Worm (Caenorhabditis elegans) whole organism, L4 larva: ENCODE results near the gene C09G9.8.

Experiments
- F10B5.3 ChIP-seq: sonication (generic microtip); optimal IDR thresholded peaks from 2 replicates; lab custom pipeline; 2016; ENCODE audit warnings: mild to moderate bottlenecking, missing genetic modification characterization, missing compliant biosample characterization
- F44E2.7 ChIP-seq: fragments of 200-800 bp; sonication (Bioruptor generic); IDR thresholded peaks from 2 replicates; pipeline ENCODE4 v2.1.2; 2022; ENCODE audit warnings: missing genetic modification characterization, missing compliant biosample characterization
- R02D3.7 ChIP-seq: fragments of 150-350 bp; sonication (generic microtip); optimal IDR thresholded peaks from 3 replicates; lab custom pipeline; 2014; ENCODE audit warnings: missing biosample characterization, missing genetic modification characterization
- T26A8.4 ChIP-seq: fragments of 200-800 bp; sonication (Bioruptor generic); IDR thresholded peaks from 2 replicates; pipeline ENCODE4 v1.3.6; 2022; ENCODE audit warnings: missing genetic modification characterization, missing compliant biosample characterization
- Y48G9A.11 ChIP-seq: fragments of 200-800 bp; sonication (Bioruptor generic); IDR thresholded peaks from 2 replicates; pipeline ENCODE4 v1.3.6; 2022; ENCODE audit warnings: missing genetic modification reagents, missing genetic modification characterization, missing compliant biosample characterization
- ZK337.2 ChIP-seq: fragments of 200-800 bp; sonication (Bioruptor generic); IDR thresholded peaks from 2 replicates; pipeline ENCODE4 v1.3.6; 2022; ENCODE audit warnings: missing genetic modification reagents, missing genetic modification characterization, missing compliant biosample characterization
- aha-1 ChIP-seq: fragments of 150-350 bp; peaks from one replicate; lab custom pipeline; 2014; ENCODE audit warnings: missing biosample characterization, missing genetic modification characterization
- aly-2 ChIP-seq: sonication (generic microtip); optimal IDR thresholded peaks from 2 replicates; lab custom pipeline; 2018; ENCODE audit warnings: missing biosample characterization, missing genetic modification characterization
- attf-4 ChIP-seq: sonication (generic microtip); optimal IDR thresholded peaks from 3 replicates; lab custom pipeline; 2017; ENCODE audit warnings: missing biosample characterization, missing genetic modification characterization
- ceh-20 ChIP-seq: fragments of 200-800 bp; sonication (Bioruptor generic); IDR thresholded peaks from 2 replicates; pipeline ENCODE4 v1.3.6; 2022; ENCODE audit warnings: missing genetic modification reagents, missing genetic modification characterization, missing compliant biosample characterization
- ceh-32 ChIP-seq: sonication (generic microtip); optimal IDR thresholded peaks from 2 replicates; lab custom pipeline; 2016; ENCODE audit warnings: mild to moderate bottlenecking, missing genetic modification characterization, missing compliant biosample characterization; ENCODE audit not compliant: poor library complexity
- ceh-44 ChIP-seq: fragments of 200-800 bp; sonication (Bioruptor generic); IDR thresholded peaks from 2 replicates; pipeline ENCODE4 v1.3.6; 2022; ENCODE audit warnings: missing genetic modification reagents, missing genetic modification characterization, missing compliant biosample characterization
- ceh-62 ChIP-seq: sonication (generic microtip); optimal IDR thresholded peaks from 2 replicates; lab custom pipeline; 2017; ENCODE audit warnings: missing biosample characterization, missing genetic modification characterization
- cey-2 ChIP-seq: sonication (generic microtip); optimal IDR thresholded peaks from 3 replicates; lab custom pipeline; 2017; ENCODE audit warnings: missing genetic modification characterization, mild to moderate bottlenecking, missing compliant biosample characterization, antibody characterized with exemption, borderline replicate concordance; ENCODE audit not compliant: insufficient read depth
- daf-16 ChIP-seq, 3 experiments: sonication (generic microtip); optimal IDR thresholded peaks; 2 replicates each; lab custom pipeline; 2016 to 2017; ENCODE audit warnings: missing genetic modification characterization in 3 of 3, missing genetic modification reagents in 3 of 3, mild to moderate bottlenecking in 2 of 3, missing compliant biosample characterization in 2 of 3, missing biosample characterization in 1 of 3, moderate library complexity in 1 of 3
- daf-19 ChIP-seq: fragments of 200-800 bp; sonication (Bioruptor generic); conservative IDR thresholded peaks from 2 replicates; pipeline ENCODE4 v1.3.6; 2022; ENCODE audit warnings: missing genetic modification characterization, missing compliant biosample characterization
- dmd-6 ChIP-seq: fragments of 200-800 bp; sonication (Bioruptor generic); IDR thresholded peaks from 2 replicates; pipeline ENCODE4 v1.3.6; 2022; ENCODE audit warnings: missing genetic modification reagents, missing genetic modification characterization, missing compliant biosample characterization
- dmd-8 ChIP-seq: fragments of 200-800 bp; sonication (Bioruptor generic); IDR thresholded peaks from 2 replicates; pipeline ENCODE4 v1.3.6; 2022; ENCODE audit warnings: missing genetic modification characterization, missing compliant biosample characterization
- duxl-1 ChIP-seq: sonication (generic microtip); optimal IDR thresholded peaks from 2 replicates; lab custom pipeline; 2016; ENCODE audit warnings: mild to moderate bottlenecking, missing genetic modification characterization, moderate library complexity, missing compliant biosample characterization; ENCODE audit not compliant: poor library complexity
- gei-8 ChIP-seq: fragments of 200-800 bp; sonication (Bioruptor generic); optimal IDR thresholded peaks from 2 replicates; lab custom pipeline; 2018; ENCODE audit warnings: mild to moderate bottlenecking, missing genetic modification characterization, missing compliant biosample characterization
- hif-1 ChIP-seq, 2 experiments: sonication (generic microtip); optimal IDR thresholded peaks; 2 replicates each; lab custom pipeline; 2016 to 2017; ENCODE audit warnings: missing compliant biosample characterization in 2 of 2, missing genetic modification characterization in 2 of 2, missing genetic modification reagents in 2 of 2, missing genotype in 2 of 2, mild to moderate bottlenecking in 1 of 2
- hlh-11 ChIP-seq: fragments of 200-800 bp; sonication (Bioruptor generic); optimal IDR thresholded peaks from 2 replicates; lab custom pipeline; 2018; ENCODE audit warnings: mild to moderate bottlenecking, missing genetic modification characterization, missing compliant biosample characterization
- hmg-1.1 ChIP-seq: fragments of 200-800 bp; sonication (Bioruptor generic); IDR thresholded peaks from 2 replicates; pipeline ENCODE4 v1.3.6; 2022; ENCODE audit warnings: missing genetic modification reagents, missing genetic modification characterization, missing compliant biosample characterization
- lin-29 ChIP-seq: fragments of 200-800 bp; sonication (Bioruptor generic); IDR thresholded peaks from 2 replicates; pipeline ENCODE4 v1.3.6; 2022; ENCODE audit warnings: missing genetic modification reagents, missing genetic modification characterization, missing compliant biosample characterization
- lsy-2 ChIP-seq, 2 experiments: fragments of 150-350 bp in 1 of 2; sonication (generic microtip) in 1 of 2; optimal IDR thresholded peaks; 2 replicates each; lab custom pipeline; 2014 to 2017; ENCODE audit warnings: missing biosample characterization in 2 of 2, missing genetic modification characterization in 2 of 2
- mdl-1 ChIP-seq, 2 experiments: fragments of 150-350 bp in 1 of 2; sonication (generic microtip) in 1 of 2; optimal IDR thresholded peaks; 2 replicates each; lab custom pipeline; 2014 to 2017; ENCODE audit warnings: missing biosample characterization in 2 of 2, missing genetic modification characterization in 2 of 2
- mes-2 ChIP-seq: sonication (generic microtip); optimal IDR thresholded peaks from 2 replicates; lab custom pipeline; 2016; ENCODE audit warnings: missing genotype, mild to moderate bottlenecking, missing genetic modification characterization, missing compliant biosample characterization; ENCODE audit not compliant: poor library complexity, severe bottlenecking
- nhr-11 ChIP-seq: fragments of 150-350 bp; optimal IDR thresholded peaks from 2 replicates; lab custom pipeline; 2014; ENCODE audit warnings: missing biosample characterization, missing genetic modification characterization
- nhr-237 ChIP-seq: sonication (generic microtip); optimal IDR thresholded peaks from 2 replicates; lab custom pipeline; 2017; ENCODE audit warnings: missing biosample characterization, missing genetic modification characterization
- nhr-25 ChIP-seq: sonication (generic microtip); optimal IDR thresholded peaks from 2 replicates; lab custom pipeline; 2017; ENCODE audit warnings: missing genetic modification characterization, mild to moderate bottlenecking, missing compliant biosample characterization, antibody characterized with exemption, moderate library complexity, borderline replicate concordance; ENCODE audit not compliant: insufficient read depth
- nhr-28 ChIP-seq: fragments of 150-350 bp; optimal IDR thresholded peaks from 2 replicates; lab custom pipeline; 2014; ENCODE audit warnings: missing biosample characterization, missing genetic modification characterization
- nhr-42 ChIP-seq: fragments of 200-800 bp; sonication (Bioruptor generic); IDR thresholded peaks from 2 replicates; pipeline ENCODE4 v1.3.6; 2022; ENCODE audit warnings: missing genetic modification characterization, missing compliant biosample characterization
- nhr-76 ChIP-seq: fragments of 150-350 bp; optimal IDR thresholded peaks from 2 replicates; lab custom pipeline; 2014; ENCODE audit warnings: missing biosample characterization, missing genetic modification characterization
- pha-4 ChIP-seq, 2 experiments: fragments of 150-350 bp in 1 of 2; fragments of 200-800 bp in 1 of 2; sonication (Bioruptor generic) in 1 of 2; IDR thresholded peaks in 1 of 2; optimal IDR thresholded peaks in 1 of 2; 2 replicates each; pipeline versions ENCODE4 v1.3.6 to Lab custom; 2014 to 2022; ENCODE audit warnings: missing genetic modification characterization in 2 of 2, missing genetic modification reagents in 2 of 2, missing biosample characterization in 1 of 2, missing compliant biosample characterization in 1 of 2
- pqm-1 ChIP-seq: sonication (generic microtip); optimal IDR thresholded peaks from 2 replicates; lab custom pipeline; 2017; ENCODE audit warnings: missing biosample characterization, missing genetic modification characterization
- skn-1 ChIP-seq: fragments of 150-350 bp; optimal IDR thresholded peaks from 2 replicates; lab custom pipeline; 2014; ENCODE audit warnings: missing biosample characterization, missing genetic modification characterization
- snpc-1.2 ChIP-seq: fragments of 200-800 bp; sonication (Bioruptor generic); IDR thresholded peaks from 2 replicates; pipeline ENCODE4 v1.3.6; 2022; ENCODE audit warnings: missing genetic modification reagents, missing genetic modification characterization, missing compliant biosample characterization
- tag-97 ChIP-seq: fragments of 200-800 bp; sonication (Bioruptor generic); IDR thresholded peaks from 2 replicates; pipeline ENCODE4 v1.3.6; 2022; ENCODE audit warnings: missing genetic modification characterization, missing compliant biosample characterization
- tra-1 ChIP-seq: fragments of 200-800 bp; sonication (Bioruptor generic); IDR thresholded peaks from 2 replicates; pipeline ENCODE4 v1.3.6; 2022; ENCODE audit warnings: missing genetic modification reagents, missing genetic modification characterization, missing compliant biosample characterization
- unc-62 ChIP-seq, 3 experiments: fragments of 150-350 bp in 1 of 3; sonication (generic microtip); optimal IDR thresholded peaks in 2 of 3; peaks in 1 of 3; 1 replicate in 1 of 3; 2 replicates in 2 of 3; lab custom pipeline; 2014 to 2017; ENCODE audit warnings: missing biosample characterization in 3 of 3, missing genetic modification characterization in 3 of 3, missing genetic modification reagents in 3 of 3, missing genotype in 1 of 3
- zag-1 ChIP-seq: fragments of 150-350 bp; optimal IDR thresholded peaks from 2 replicates; lab custom pipeline; 2014; ENCODE audit warnings: missing biosample characterization, missing genetic modification characterization
- zip-11 ChIP-seq: fragments of 200-800 bp; sonication (Bioruptor generic); IDR thresholded peaks from 2 replicates; pipeline ENCODE4 v1.3.6; 2022; ENCODE audit warnings: missing genetic modification characterization, missing compliant biosample characterization
- zip-2 ChIP-seq: fragments of 150-350 bp; optimal IDR thresholded peaks from 2 replicates; lab custom pipeline; 2014; ENCODE audit warnings: missing biosample characterization, missing genetic modification characterization
- ztf-11 ChIP-seq: fragments of 150-350 bp; optimal IDR thresholded peaks from 2 replicates; lab custom pipeline; 2014; ENCODE audit warnings: missing biosample characterization, missing genetic modification characterization

The C09G9.8 gene

ce11 chrIV:8891131-8891530 is 9.8 kb downstream of the C09G9.8 start, which contains the start of gene spr-2 (continued):
- TF ChIP-seq nhr-25 (tag; lab: Kevin White, UChicago) (no peak), gei-8 (GFP tag; lab: Kevin White, UChicago) (no peak)

DNA sequence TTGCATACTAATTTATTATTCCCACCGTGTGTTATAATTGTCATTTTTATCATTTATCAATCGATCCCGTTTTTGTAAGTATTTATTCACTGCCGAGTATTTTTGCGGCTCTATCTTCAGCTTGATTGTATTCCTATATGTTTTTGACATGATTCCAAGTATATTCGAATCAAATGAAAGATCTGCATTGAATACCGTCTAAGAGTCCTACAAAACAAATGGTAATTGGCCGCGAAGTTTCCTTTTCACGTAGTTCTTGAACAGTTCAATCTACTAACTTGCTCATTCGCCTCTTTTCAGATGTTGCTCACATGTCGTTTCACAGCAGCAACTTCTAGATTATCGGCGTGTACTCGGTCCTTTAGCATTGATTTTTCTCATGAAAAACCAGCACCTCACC is 11.3 kb downstream of the C09G9.8 start, which contains the start of gene C27B7.2:
TSS of gene C27B7.2 (plus strand) at position 301 of the 400 bp plus-strand sequence.
- TF ChIP-seq daf-16 (GFP tag; optimal IDR thresholded peaks at IDR 0.05; lab: Kevin White, UChicago): no peak
- no peak for TF ChIP-seq daf-16 (tag; optimal IDR thresholded peaks at IDR 0.05; lab: Kevin White, UChicago)
- 0 out of 2 replicates have a peak, but pooled peaks have one; percentile 30 for TF ChIP-seq dmd-8 (GFP tag; lab: Robert Waterston, UW)
- TF ChIP-seq Y48G9A.11 (GFP tag; lab: Robert Waterston, UW): peak; percentile 46; the same call in 1 of the 2 replicates
- no peak for TF ChIP-seq nhr-25 (tag; lab: Kevin White, UChicago)
- TF ChIP-seq unc-62 (GFP tag; optimal IDR thresholded peaks at IDR 0.05 in 1 of 2; lab: Kevin White, UChicago): no peak
- TF ChIP-seq unc-62 (tag; optimal IDR thresholded peaks at IDR 0.05; lab: Kevin White, UChicago): no peak
- TF ChIP-seq T26A8.4: 0 out of 2 replicates have a peak, but pooled peaks have one; percentile 25
- TF ChIP-seq aha-1 (tag; lab: Kevin White, UChicago): peak; percentile 43

DNA sequence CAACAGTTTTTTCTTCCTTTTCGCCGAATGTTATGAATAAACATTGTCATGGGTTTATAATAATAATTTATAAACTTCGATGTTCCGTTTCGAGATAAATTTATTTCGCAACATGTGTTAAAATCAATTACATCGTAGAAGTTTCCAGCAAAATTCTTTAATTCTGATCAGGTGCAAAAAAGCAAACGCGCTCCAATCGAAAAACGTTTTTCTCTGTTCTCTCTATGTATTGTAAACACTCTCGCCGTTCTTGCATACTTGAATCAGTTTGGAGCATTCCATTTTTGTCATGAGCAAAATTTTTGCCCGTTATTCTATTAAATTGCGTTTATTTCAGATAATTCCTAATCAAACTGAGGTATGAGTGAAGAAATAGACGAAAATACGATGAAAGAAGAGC is 12.5 kb downstream of the C09G9.8 start, which contains the start of gene rad-54.L2:
TSS of gene rad-54.L2 (plus strand) at position 332 of the 400 bp plus-strand sequence.
- TF ChIP-seq zip-2 (tag; lab: Kevin White, UChicago) (no peak), cey-2 (tag; lab: Kevin White, UChicago) (no peak), duxl-1 (tag; lab: Kevin White, UChicago) (no peak), zip-11 (GFP tag; lab: Robert Waterston, UW) (no peak), ceh-44 (GFP tag; lab: Robert Waterston, UW) (no peak), F10B5.3 (tag; lab: Kevin White, UChicago) (no peak), daf-19 (no peak), ceh-32 (tag; lab: Kevin White, UChicago) (no peak), hlh-11 (tag; lab: Kevin White, UChicago) (peak; percentile 66), aly-2 (tag; lab: Kevin White, UChicago) (no peak), lsy-2 (tag; optimal IDR thresholded peaks at IDR 0.05; lab: Kevin White, UChicago) (peak in 1 of 2 experiments; percentile 82), nhr-76 (tag; lab: Kevin White, UChicago) (no peak), R02D3.7 (no peak), attf-4 (tag; lab: Kevin White, UChicago) (no peak), tra-1 (no peak), nhr-237 (tag; lab: Kevin White, UChicago) (no peak), Y48G9A.11 (GFP tag; lab: Robert Waterston, UW) (no peak), nhr-25 (tag; lab: Kevin White, UChicago) (no peak), mes-2 (peak; percentile 79), snpc-1.2 (GFP tag; lab: Robert Waterston, UW) (no peak), skn-1 (tag; lab: Kevin White, UChicago) (no peak), nhr-11 (tag; lab: Kevin White, UChicago) (peak; percentile 8), tag-97 (no peak), mdl-1 (tag; optimal IDR thresholded peaks at IDR 0.05; lab: Kevin White, UChicago) (no peak), pqm-1 (tag; lab: Kevin White, UChicago) (peak; percentile 12), zag-1 (tag; lab: Kevin White, UChicago) (no peak), nhr-28 (tag; lab: Kevin White, UChicago) (peak; percentile 59), ceh-20 (GFP tag; lab: Robert Waterston, UW) (no peak), hmg-1.1 (no peak), lin-29 (GFP tag; lab: Robert Waterston, UW) (no peak), nhr-42 (GFP tag; lab: Robert Waterston, UW) (no peak), ZK337.2 (GFP tag; lab: Robert Waterston, UW) (no peak), ztf-11 (tag; lab: Kevin White, UChicago) (no peak), hif-1 (tag; optimal IDR thresholded peaks at IDR 0.05; lab: Kevin White, UChicago) (peak in 1 of 2 experiments; percentile 26), pha-4 (GFP tag; IDR thresholded peaks at IDR 0.05; lab: Robert Waterston, UW) (peak; percentile 50; the same call in 1 of the 2 replicates), pha-4 (tag; optimal IDR thresholded peaks at IDR 0.05; lab: Kevin White, UChicago) (peak; percentile 97), dmd-6 (GFP tag; lab: Robert Waterston, UW) (peak; percentile 41; the same call in 1 of the 2 replicates), F44E2.7 (GFP tag; lab: Robert Waterston, UW) (no peak), ceh-62 (tag; lab: Kevin White, UChicago) (no peak)
